Fruit fly (Drosophila melanogaster): ENCODE results near the gene Sfxn1-3.

Sfxn1-3 gene

DNA sequence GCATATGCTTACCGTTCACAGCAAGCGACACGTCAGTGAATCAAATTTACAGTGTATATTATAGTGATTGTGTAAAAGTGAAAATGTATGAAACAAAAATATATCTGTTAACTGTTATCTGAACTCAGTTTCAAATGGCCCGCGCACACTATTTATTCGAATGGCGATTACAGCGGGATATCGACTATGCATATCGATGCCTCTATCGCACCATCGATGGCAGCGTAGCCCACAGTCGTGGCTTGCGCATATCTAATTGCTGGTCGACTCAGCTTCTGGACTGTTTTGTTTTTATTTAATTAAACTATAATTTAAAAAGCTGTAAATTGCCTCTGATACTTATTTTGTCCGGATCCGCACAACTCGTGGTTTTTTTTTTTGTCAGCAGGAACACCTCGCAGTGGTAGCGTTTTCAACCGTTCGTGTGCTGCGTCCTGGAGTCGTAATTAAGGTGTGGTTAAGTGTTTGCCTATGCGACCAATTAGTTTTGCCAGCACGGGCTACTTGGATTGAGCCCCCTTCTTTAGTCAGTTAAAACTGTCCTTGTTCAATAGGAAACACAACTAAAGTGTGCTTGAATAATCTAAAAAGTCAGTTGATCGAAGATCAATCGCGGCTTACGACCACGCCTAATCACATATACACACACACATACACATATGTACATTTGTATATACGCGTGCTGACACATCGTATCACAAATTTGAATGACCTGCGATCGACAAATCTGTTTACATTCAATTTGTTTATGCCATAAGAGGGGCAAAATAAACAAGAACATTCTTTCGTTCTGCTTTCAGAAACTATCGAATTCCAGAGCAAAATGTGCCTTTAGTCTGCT, 2.9 kb downstream of the Sfxn1-3 start, which contains the start of gene Cont (continued):
- peak; percentile 86 for TF ChIP-seq vnd (GFP tag; IDR thresholded peaks at IDR 0.05; ENCODE audit: partially characterized antibody)
- peak; percentile 1 for TF ChIP-seq CG15601 (tag; optimal IDR thresholded peaks at IDR 0.05)
- peak; percentile 94 for TF ChIP-seq hb (GFP tag; IDR thresholded peaks at IDR 0.05; ENCODE audit: partially characterized antibody)
- no peak for TF ChIP-seq crc (GFP tag; optimal IDR thresholded peaks at IDR 0.05)
- TF ChIP-seq sd (tag; optimal IDR thresholded peaks at IDR 0.05), result no peak
- no peak for TF ChIP-seq pan (optimal IDR thresholded peaks at IDR 0.05)
- peak in 1 of 2 experiments; percentile 7 for TF ChIP-seq pan (GFP tag; optimal IDR thresholded peaks at IDR 0.05 in 1 of 2, IDR thresholded peaks at IDR 0.05 in 1 of 2)
- peak; percentile 59 for TF ChIP-seq Rfx (GFP tag; IDR thresholded peaks at IDR 0.05)
- peak; percentile 46 for TF ChIP-seq CG14710 (tag; optimal IDR thresholded peaks at IDR 0.05)
- no peak for TF ChIP-seq sc (optimal IDR thresholded peaks at IDR 0.05)
- no peak for TF ChIP-seq sc (GFP tag; optimal IDR thresholded peaks at IDR 0.05)
- no peak for TF ChIP-seq Dip2 (GFP tag; IDR thresholded peaks at IDR 0.05)
- 0 out of 2 replicates have a peak, but pooled peaks have one; percentile 8 for TF ChIP-seq CG4730 (GFP tag; IDR thresholded peaks at IDR 0.05)
- peak; percentile 53; the same call in 1 of the 2 replicates for TF ChIP-seq MBD-R2 (GFP tag; IDR thresholded peaks at IDR 0.05)
- TF ChIP-seq CG34422 (GFP tag; IDR thresholded peaks at IDR 0.05), result 0 out of 3 replicates have a peak, but pooled peaks have one; percentile 12
- TF ChIP-seq Mad (GFP tag; optimal IDR thresholded peaks at IDR 0.05), result peak; percentile 6
- TF ChIP-seq Dll (GFP tag; IDR thresholded peaks at IDR 0.05; ENCODE audit: partially characterized antibody), result peak; percentile 91
- no peak for TF ChIP-seq cad (GFP tag; optimal IDR thresholded peaks at IDR 0.05)
- peak; percentile 20 for TF ChIP-seq Neu2 (GFP tag; optimal IDR thresholded peaks at IDR 0.05; ENCODE audit: borderline replicate concordance)
- TF ChIP-seq Sin3A (optimal IDR thresholded peaks at IDR 0.05), result peak; percentile 40
- no peak for TF ChIP-seq CG12744 (GFP tag; optimal IDR thresholded peaks at IDR 0.05)
- TF ChIP-seq da (GFP tag; optimal IDR thresholded peaks at IDR 0.05), result no peak
- peak; percentile 93 for TF ChIP-seq CG34224 (GFP tag; IDR thresholded peaks at IDR 0.05; ENCODE audit: partially characterized antibody)
- TF ChIP-seq tap (tag; optimal IDR thresholded peaks at IDR 0.05), result no peak
- TF ChIP-seq MESR4 (GFP tag; optimal IDR thresholded peaks at IDR 0.05), result peak; percentile 72
- TF ChIP-seq Ets97D (GFP tag; optimal IDR thresholded peaks at IDR 0.05), result peak; percentile 38
- TF ChIP-seq ato (GFP tag; IDR thresholded peaks at IDR 0.05; ENCODE audit: partially characterized antibody), result peak; percentile 97
- peak; percentile 30 for TF ChIP-seq nmo (GFP tag; optimal IDR thresholded peaks at IDR 0.05)
- TF ChIP-seq sob (GFP tag; IDR thresholded peaks at IDR 0.05), result no peak
- no peak for TF ChIP-seq CG1602 (GFP tag; optimal IDR thresholded peaks at IDR 0.05)
- TF ChIP-seq Elba2 (GFP tag; optimal IDR thresholded peaks at IDR 0.05), result peak; percentile 57
- TF ChIP-seq zen (tag; optimal IDR thresholded peaks at IDR 0.05), result peak; percentile 58
- no peak for TF ChIP-seq CG17568 (GFP tag; optimal IDR thresholded peaks at IDR 0.05)
- peak; percentile 59 for TF ChIP-seq CG9797 (GFP tag; optimal IDR thresholded peaks at IDR 0.05)
- TF ChIP-seq ro (GFP tag; IDR thresholded peaks at IDR 0.05), result no peak
- TF ChIP-seq row (GFP tag; IDR thresholded peaks at IDR 0.05), result peak; percentile 37; the same call in 1 of the 3 replicates
- no peak for TF ChIP-seq CG5245 (GFP tag; optimal IDR thresholded peaks at IDR 0.05)
- TF ChIP-seq CG17829 (tag; optimal IDR thresholded peaks at IDR 0.05), result peak; percentile 24
- TF ChIP-seq CG3065 (GFP tag; optimal IDR thresholded peaks at IDR 0.05), result peak; percentile 20
- TF ChIP-seq sens (GFP tag), result peak; percentile 89
- 0 out of 2 replicates have a peak, but pooled peaks have one; percentile 7 for TF ChIP-seq lmd (GFP tag; IDR thresholded peaks at IDR 0.05)
- peak; percentile 93 for TF ChIP-seq CG42726 (GFP tag; IDR thresholded peaks at IDR 0.05; ENCODE audit: partially characterized antibody)
- TF ChIP-seq Max (GFP tag; optimal IDR thresholded peaks at IDR 0.05), result no peak
- no peak for TF ChIP-seq Sox102F (GFP tag; optimal IDR thresholded peaks at IDR 0.05)
- TF ChIP-seq gsb-n (tag; optimal IDR thresholded peaks at IDR 0.05), result peak; percentile 29
- TF ChIP-seq unc-4 (GFP tag; IDR thresholded peaks at IDR 0.05; ENCODE audit: partially characterized antibody), result peak; percentile 94
- TF ChIP-seq cg (GFP tag; optimal IDR thresholded peaks at IDR 0.05), result peak; percentile 76
- peak in 1 of 2 experiments; percentile 14 for TF ChIP-seq Pdp1 (GFP tag; optimal IDR thresholded peaks at IDR 0.05)
- TF ChIP-seq CG6683 (GFP tag; optimal IDR thresholded peaks at IDR 0.05), result no peak
